Fruit fly (Drosophila melanogaster): Measurements from ENCODE around the gene Graf.
A peak's percentile ranks its signal among the peaks of the same experiment; 100 is the strongest.

Gene Graf

DNA sequence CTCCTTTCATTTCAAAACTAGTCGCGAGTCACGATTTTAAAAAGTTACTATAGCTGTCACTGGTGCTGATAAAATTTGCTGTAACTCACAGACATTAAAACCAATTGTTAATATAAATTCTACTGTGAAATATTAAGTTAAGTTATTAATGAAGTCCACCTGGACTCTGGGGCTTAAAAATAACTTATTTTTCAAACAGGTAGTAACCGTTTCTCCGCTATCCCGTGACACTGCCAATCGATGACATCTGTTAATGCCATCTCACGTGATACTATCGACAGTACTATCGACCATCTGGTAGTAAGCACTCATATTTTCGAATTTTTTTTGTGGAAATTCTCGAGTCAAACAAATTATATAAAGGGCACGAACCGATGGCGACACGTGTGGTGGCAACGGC is 26.5 kb downstream of the Graf start, which contains the start of the genes CG12379 and MagR (continued):
- TF ChIP-seq nom (GFP tag; optimal IDR thresholded peaks at IDR 0.05): peak; percentile 28
- TF ChIP-seq CG11560 (tag; IDR thresholded peaks at IDR 0.05): peak; percentile 59; the same call in 1 of the 3 replicates
- no peak for TF ChIP-seq Jarid2 (GFP tag; optimal IDR thresholded peaks at IDR 0.05)
- no peak for TF ChIP-seq CG5953 (GFP tag; IDR thresholded peaks at IDR 0.05)
- TF ChIP-seq Max (GFP tag; optimal IDR thresholded peaks at IDR 0.05): peak; percentile 28
- no peak for TF ChIP-seq CG3281 (GFP tag; optimal IDR thresholded peaks at IDR 0.05)
- TF ChIP-seq Oli (tag; optimal IDR thresholded peaks at IDR 0.05): no peak
- TF ChIP-seq ara (GFP tag; IDR thresholded peaks at IDR 0.05): 0 out of 2 replicates have a peak, but pooled peaks have one; percentile 38
- peak; percentile 83 for TF ChIP-seq CG17361 (GFP tag; IDR thresholded peaks at IDR 0.05)
- TF ChIP-seq lmd (GFP tag; IDR thresholded peaks at IDR 0.05): peak; percentile 62
- TF ChIP-seq jigr1 (GFP tag; IDR thresholded peaks at IDR 0.05): no peak
- TF ChIP-seq CG34422 (GFP tag; IDR thresholded peaks at IDR 0.05): no peak
- peak; percentile 43 for TF ChIP-seq CG18262 (tag; optimal IDR thresholded peaks at IDR 0.05)
- peak; percentile 69 for TF ChIP-seq Dref (GFP tag; IDR thresholded peaks at IDR 0.05)
- TF ChIP-seq B-H2 (GFP tag; optimal IDR thresholded peaks at IDR 0.05): peak; percentile 73
- peak; percentile 17 for TF ChIP-seq D19A (tag; optimal IDR thresholded peaks at IDR 0.05)
- TF ChIP-seq CG17612 (GFP tag; IDR thresholded peaks at IDR 0.05): no peak
- TF ChIP-seq NFAT (GFP tag; IDR thresholded peaks at IDR 0.05): peak; percentile 39; the same call in 1 of the 2 replicates
- no peak for TF ChIP-seq pita (GFP tag; optimal IDR thresholded peaks at IDR 0.05)
- TF ChIP-seq ewg (GFP tag; optimal IDR thresholded peaks at IDR 0.05): no peak
- peak; percentile 60 for TF ChIP-seq CG7963 (GFP tag; IDR thresholded peaks at IDR 0.05; ENCODE audit: partially characterized antibody)
- no peak for TF ChIP-seq CG1529 (GFP tag; optimal IDR thresholded peaks at IDR 0.05)
- TF ChIP-seq ro (GFP tag; IDR thresholded peaks at IDR 0.05): 0 out of 2 replicates have a peak, but pooled peaks have one; percentile 14
- TF ChIP-seq amos (GFP tag; IDR thresholded peaks at IDR 0.05; ENCODE audit: partially characterized antibody): peak; percentile 78
- TF ChIP-seq NC2β (GFP tag; optimal IDR thresholded peaks at IDR 0.05): peak; percentile 41
- peak; percentile 96 for TF ChIP-seq CG31441 (GFP tag; IDR thresholded peaks at IDR 0.05)
- no peak for TF ChIP-seq kay (GFP tag; optimal IDR thresholded peaks at IDR 0.05)
- peak; percentile 61 for TF ChIP-seq tin (GFP tag; optimal IDR thresholded peaks at IDR 0.05)
- TF ChIP-seq Pdp1 (GFP tag; optimal IDR thresholded peaks at IDR 0.05): peak; percentile 62 to 72
- TF ChIP-seq CG11247 (GFP tag; IDR thresholded peaks at IDR 0.05): no peak
- peak; percentile 75 for TF ChIP-seq vnd (GFP tag; IDR thresholded peaks at IDR 0.05; ENCODE audit: partially characterized antibody)
- 0 out of 2 replicates have a peak, but pooled peaks have one; percentile 9 for TF ChIP-seq Ada2b (GFP tag; IDR thresholded peaks at IDR 0.05)
- peak; percentile 79 for TF ChIP-seq HLH4C (GFP tag; IDR thresholded peaks at IDR 0.05; ENCODE audit: partially characterized antibody)
- TF ChIP-seq Doc3 (GFP tag; IDR thresholded peaks at IDR 0.05; ENCODE audit: partially characterized antibody): peak; percentile 78
- no peak for TF ChIP-seq B-H1 (GFP tag; IDR thresholded peaks at IDR 0.05)
- TF ChIP-seq dm (GFP tag; optimal IDR thresholded peaks at IDR 0.05): peak; percentile 38
- peak; percentile 7 for TF ChIP-seq CG17186 (GFP tag; optimal IDR thresholded peaks at IDR 0.05)
- TF ChIP-seq luna (GFP tag; optimal IDR thresholded peaks at IDR 0.05): no peak
- TF ChIP-seq pfk (GFP tag; optimal IDR thresholded peaks at IDR 0.05): no peak
- peak; percentile 66; the same call in 1 of the 2 replicates for TF ChIP-seq sna (GFP tag; IDR thresholded peaks at IDR 0.05; ENCODE audit: partially characterized antibody)
- TF ChIP-seq Ptx1 (GFP tag; IDR thresholded peaks at IDR 0.05): peak; percentile 53
- TF ChIP-seq CG2129 (GFP tag; IDR thresholded peaks at IDR 0.05; ENCODE audit: partially characterized antibody): peak; percentile 48
- no peak for TF ChIP-seq CG3163 (GFP tag; optimal IDR thresholded peaks at IDR 0.05)
- TF ChIP-seq CG1602 (GFP tag; optimal IDR thresholded peaks at IDR 0.05): peak; percentile 45
- peak; percentile 31 for TF ChIP-seq vfl (GFP tag; optimal IDR thresholded peaks at IDR 0.05)
- TF ChIP-seq CG14965 (GFP tag; optimal IDR thresholded peaks at IDR 0.05; ENCODE audit: borderline replicate concordance): no peak
- TF ChIP-seq sens (GFP tag): peak; percentile 93
- no peak for TF ChIP-seq MTF-1 (GFP tag; optimal IDR thresholded peaks at IDR 0.05; ENCODE audit: borderline replicate concordance)
- TF ChIP-seq mld (GFP tag; IDR thresholded peaks at IDR 0.05; ENCODE audit: partially characterized antibody): peak; percentile 51; the same call in 1 of the 3 replicates
- TF ChIP-seq Oaz (GFP tag; IDR thresholded peaks at IDR 0.05): peak; percentile 48; the same call in 1 of the 2 replicates
